Worm (Caenorhabditis elegans) whole organism, L1 larva: ENCODE data around the gene ogdh-1.

Experiments
- Y116A8C.19 ChIP-seq: sonication (generic microtip); optimal IDR thresholded peaks from 2 replicates; lab custom pipeline; 2016; ENCODE audit warnings: missing compliant biosample characterization, missing genetic modification characterization, borderline replicate concordance
- blmp-1 ChIP-seq: fragments of 150-350 bp; optimal IDR thresholded peaks from 2 replicates; lab custom pipeline; 2014; ENCODE audit warnings: missing biosample characterization, missing genetic modification characterization
- ceh-82 ChIP-seq, 3 experiments: fragments of 150-350 bp in 1 of 3; sonication (generic microtip) in 2 of 3; optimal IDR thresholded peaks; 2 replicates each; lab custom pipeline; 2014 to 2017; ENCODE audit warnings: missing biosample characterization in 3 of 3, missing genetic modification characterization in 3 of 3
- dpl-1 ChIP-seq, 3 experiments: fragments of 150-350 bp in 2 of 3; sonication (generic microtip) in 1 of 3; optimal IDR thresholded peaks; 2 replicates each; lab custom pipeline; 2014 to 2017; ENCODE audit warnings: missing biosample characterization in 3 of 3, missing genetic modification characterization in 3 of 3, missing genetic modification reagents in 3 of 3
- egl-27 ChIP-seq, 2 experiments: fragments of 150-350 bp in 1 of 2; sonication (generic microtip); optimal IDR thresholded peaks; 3 replicates each; lab custom pipeline; 2017 to 2018; ENCODE audit warnings: missing biosample characterization in 2 of 2, missing genetic modification characterization in 2 of 2, missing genetic modification reagents in 2 of 2
- mef-2 ChIP-seq: fragments of 150-350 bp; optimal IDR thresholded peaks from 2 replicates; lab custom pipeline; 2014; ENCODE audit warnings: missing biosample characterization, missing genetic modification characterization
- mep-1 ChIP-seq: fragments of 150-350 bp; optimal IDR thresholded peaks from 2 replicates; lab custom pipeline; 2014; ENCODE audit warnings: missing biosample characterization, missing genetic modification characterization
- nhr-11 ChIP-seq: fragments of 150-350 bp; optimal IDR thresholded peaks from 2 replicates; lab custom pipeline; 2014; ENCODE audit warnings: missing biosample characterization, missing genetic modification characterization
- nhr-12 ChIP-seq: sonication (generic microtip); optimal IDR thresholded peaks from 2 replicates; lab custom pipeline; 2017; ENCODE audit warnings: missing biosample characterization, missing genetic modification characterization
- pqm-1 ChIP-seq: sonication (generic microtip); optimal IDR thresholded peaks from 3 replicates; lab custom pipeline; 2017; ENCODE audit warnings: missing biosample characterization, missing genetic modification characterization
- rnt-1 ChIP-seq: sonication (generic microtip); optimal IDR thresholded peaks from 2 replicates; lab custom pipeline; 2016; ENCODE audit warnings: mild to moderate bottlenecking, missing genetic modification characterization, moderate library complexity, missing compliant biosample characterization
- sptf-1 ChIP-seq: fragments of 150-350 bp; optimal IDR thresholded peaks from 2 replicates; lab custom pipeline; 2014; ENCODE audit warnings: missing biosample characterization, missing genetic modification characterization
- swsn-7 ChIP-seq: sonication (generic microtip); optimal IDR thresholded peaks from 2 replicates; lab custom pipeline; 2016; ENCODE audit warnings: missing genetic modification characterization, missing compliant biosample characterization
- ztf-11 ChIP-seq, 2 experiments: sonication (generic microtip); optimal IDR thresholded peaks; 2 replicates each; lab custom pipeline; 2016 to 2017; ENCODE audit warnings: missing genetic modification characterization in 2 of 2, missing biosample characterization in 1 of 2, missing compliant biosample characterization in 1 of 2

DNA sequence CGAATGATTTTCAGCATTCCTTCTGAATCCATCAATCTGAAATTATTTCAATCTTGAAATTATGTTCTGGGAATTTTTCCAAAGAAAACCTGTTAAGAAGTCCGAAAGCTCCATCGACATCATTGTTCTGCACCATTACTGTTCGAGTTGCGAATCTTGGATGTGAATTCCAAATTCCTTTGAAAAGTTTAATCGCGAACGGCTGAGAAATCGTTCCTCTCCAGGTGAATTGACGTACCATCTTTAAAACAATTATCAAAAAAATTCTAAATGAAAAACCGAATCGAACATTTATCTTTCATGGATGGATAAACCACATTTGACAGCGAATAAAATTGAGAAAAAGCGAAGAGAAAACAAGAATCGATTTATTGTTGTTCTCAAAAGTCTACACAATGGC, 44.5 kb downstream of the ogdh-1 start, which contains the start of gene mrps-21:
- TF ChIP-seq egl-27 (tag; optimal IDR thresholded peaks at IDR 0.05; lab: Kevin White, UChicago) (no peak), blmp-1 (no peak), ceh-82 (tag; optimal IDR thresholded peaks at IDR 0.05; lab: Kevin White, UChicago) (no peak), nhr-11 (tag; lab: Kevin White, UChicago) (no peak), sptf-1 (tag; lab: Kevin White, UChicago) (no peak), pqm-1 (tag; lab: Kevin White, UChicago) (no peak), dpl-1 (GFP tag; optimal IDR thresholded peaks at IDR 0.05; lab: Kevin White, UChicago) (no peak), nhr-12 (tag; lab: Kevin White, UChicago) (no peak), mef-2 (tag; lab: Kevin White, UChicago) (no peak), Y116A8C.19 (tag; lab: Kevin White, UChicago) (no peak), rnt-1 (tag; lab: Kevin White, UChicago) (no peak), mep-1 (tag; lab: Kevin White, UChicago) (no peak), swsn-7 (tag; lab: Kevin White, UChicago) (no peak), ztf-11 (tag; optimal IDR thresholded peaks at IDR 0.05; lab: Kevin White, UChicago) (no peak)
